Fruit fly (Drosophila melanogaster) whole organism, embryonic: Measurements from ENCODE around the gene Cpr67Fb.

ENCODE experiments used
- Asciz ChIP-seq: fragments of 200-800 bp; sonication (Bioruptor generic); optimal IDR thresholded peaks from 2 replicates; lab custom pipeline; 2017; ENCODE audit warnings: missing biosample characterization, mild to moderate bottlenecking, missing genetic modification characterization, missing genetic modification reagents
- Bgb ChIP-seq: fragments of 200-800 bp; sonication (Bioruptor generic); IDR thresholded peaks from 2 replicates; pipeline ENCODE4 v1.3.6; 2022; ENCODE audit warnings: missing biosample characterization, missing genetic modification characterization; ENCODE audit not compliant: partially characterized antibody
- CG10209 ChIP-seq: fragments of 200-800 bp; sonication (Bioruptor generic); optimal IDR thresholded peaks from 3 replicates; lab custom pipeline; 2017; ENCODE audit warnings: missing biosample characterization, mild to moderate bottlenecking, missing genetic modification characterization, missing genetic modification reagents
- CG10654 ChIP-seq: fragments of 200-800 bp; sonication (Bioruptor generic); optimal IDR thresholded peaks from 2 replicates; lab custom pipeline; 2016; ENCODE audit warnings: missing biosample characterization, missing genetic modification characterization
- CG11695 ChIP-seq: fragments of 200-800 bp; sonication (Bioruptor generic); IDR thresholded peaks from 3 replicates; pipeline ENCODE4 v1.3.6; 2022; ENCODE audit warnings: missing biosample characterization, missing genetic modification characterization
- CG12391 ChIP-seq: fragments of 200-800 bp; sonication (Bioruptor generic); optimal IDR thresholded peaks from 3 replicates; lab custom pipeline; 2018; ENCODE audit warnings: missing biosample characterization, mild to moderate bottlenecking, missing genetic modification characterization, moderate library complexity
- CG12659 ChIP-seq: fragments of 200-800 bp; sonication (Bioruptor generic); optimal IDR thresholded peaks from 3 replicates; lab custom pipeline; 2017; ENCODE audit warnings: mild to moderate bottlenecking, missing biosample characterization, missing genetic modification reagents, missing genetic modification characterization
- CG12769 ChIP-seq: fragments of 200-800 bp; sonication (Bioruptor generic); optimal IDR thresholded peaks from 2 replicates; lab custom pipeline; 2019; ENCODE audit warnings: missing biosample characterization, mild to moderate bottlenecking, missing genetic modification characterization, moderate library complexity
- CG15011 ChIP-seq: fragments of 200-800 bp; sonication (Bioruptor generic); optimal IDR thresholded peaks from 3 replicates; lab custom pipeline; 2018; ENCODE audit warnings: missing biosample characterization, mild to moderate bottlenecking, missing genetic modification characterization
- CG15269 ChIP-seq: fragments of 200-800 bp; sonication (Bioruptor generic); optimal IDR thresholded peaks from 2 replicates; lab custom pipeline; 2018; ENCODE audit warnings: missing biosample characterization, mild to moderate bottlenecking, missing genetic modification characterization, moderate library complexity
- CG1602 ChIP-seq: fragments of 200-800 bp; sonication (Bioruptor generic); optimal IDR thresholded peaks from 3 replicates; lab custom pipeline; 2016; ENCODE audit warnings: missing biosample characterization, missing genetic modification characterization
- CG1603 ChIP-seq: fragments of 200-800 bp; sonication (Bioruptor generic); optimal IDR thresholded peaks from 2 replicates; lab custom pipeline; 2019; ENCODE audit warnings: missing biosample characterization, mild to moderate bottlenecking, missing genetic modification characterization, moderate library complexity
- CG1647 ChIP-seq: fragments of 200-800 bp; sonication (Bioruptor generic); optimal IDR thresholded peaks from 3 replicates; lab custom pipeline; 2016; ENCODE audit warnings: missing biosample characterization, missing genetic modification characterization
- CG17359 ChIP-seq: fragments of 200-800 bp; sonication (Bioruptor generic); optimal IDR thresholded peaks from 3 replicates; lab custom pipeline; 2018; ENCODE audit warnings: missing biosample characterization, mild to moderate bottlenecking, missing genetic modification characterization, moderate library complexity
- CG17802 ChIP-seq: fragments of 200-800 bp; sonication (Bioruptor generic); optimal IDR thresholded peaks from 2 replicates; lab custom pipeline; 2018; ENCODE audit warnings: missing biosample characterization, mild to moderate bottlenecking, missing genetic modification characterization, moderate library complexity
- CG1832 ChIP-seq: fragments of 200-800 bp; sonication (Bioruptor generic); optimal IDR thresholded peaks from 2 replicates; lab custom pipeline; 2017; ENCODE audit warnings: missing biosample characterization, mild to moderate bottlenecking, missing genetic modification characterization, inconsistent platforms
- CG2116 ChIP-seq: fragments of 200-800 bp; sonication (Bioruptor generic); optimal IDR thresholded peaks from 3 replicates; lab custom pipeline; 2018; ENCODE audit warnings: missing biosample characterization, mild to moderate bottlenecking, missing genetic modification characterization
- CG2120 ChIP-seq: fragments of 200-800 bp; sonication (Bioruptor generic); optimal IDR thresholded peaks from 3 replicates; lab custom pipeline; 2016; ENCODE audit warnings: missing biosample characterization, missing genetic modification characterization
- CG2199 ChIP-seq: fragments of 200-800 bp; sonication (Bioruptor generic); IDR thresholded peaks from 3 replicates; pipeline ENCODE4 v1.3.6; 2022; ENCODE audit warnings: missing biosample characterization, missing genetic modification characterization
- CG2202 ChIP-seq: fragments of 200-800 bp; sonication (Bioruptor generic); optimal IDR thresholded peaks from 2 replicates; lab custom pipeline; 2018; ENCODE audit warnings: missing biosample characterization, mild to moderate bottlenecking, missing genetic modification characterization
- CG33557 ChIP-seq: fragments of 200-800 bp; sonication (Bioruptor generic); optimal IDR thresholded peaks from 2 replicates; lab custom pipeline; 2019; ENCODE audit warnings: missing biosample characterization, mild to moderate bottlenecking, missing genetic modification characterization, moderate library complexity
- CG4730 ChIP-seq: fragments of 200-800 bp; sonication (Bioruptor generic); IDR thresholded peaks from 2 replicates; pipeline ENCODE4 v1.3.6; 2022; ENCODE audit warnings: missing biosample characterization, missing genetic modification characterization
- CG7839 ChIP-seq: fragments of 200-800 bp; sonication (Bioruptor generic); optimal IDR thresholded peaks from 3 replicates; lab custom pipeline; 2018; ENCODE audit warnings: missing biosample characterization, mild to moderate bottlenecking, missing genetic modification characterization, moderate library complexity
- CG8089 ChIP-seq: fragments of 200-800 bp; sonication (Bioruptor generic); optimal IDR thresholded peaks from 3 replicates; lab custom pipeline; 2016; ENCODE audit warnings: missing biosample characterization, missing genetic modification characterization
- D19A ChIP-seq: fragments of 200-800 bp; optimal IDR thresholded peaks from 3 replicates; lab custom pipeline; 2019; ENCODE audit warnings: missing biosample characterization, mild to moderate bottlenecking, missing genetic modification characterization, moderate library complexity
- Drgx ChIP-seq: fragments of 200-800 bp; sonication (Bioruptor generic); IDR thresholded peaks from 2 replicates; pipeline ENCODE4 v1.3.6; 2022; ENCODE audit warnings: missing biosample characterization, missing genetic modification characterization
- E2f2 ChIP-seq: fragments of 200-800 bp; sonication (Bioruptor generic); IDR thresholded peaks from 2 replicates; pipeline ENCODE4 v1.3.6; 2022; ENCODE audit warnings: missing biosample characterization, missing genetic modification characterization
- Ets97D ChIP-seq: fragments of 200-800 bp; sonication (Bioruptor generic); optimal IDR thresholded peaks from 3 replicates; lab custom pipeline; 2016; ENCODE audit warnings: missing biosample characterization, missing genetic modification characterization
- Fer2 ChIP-seq: fragments of 200-800 bp; sonication (Bioruptor generic); optimal IDR thresholded peaks from 2 replicates; lab custom pipeline; 2018; ENCODE audit warnings: missing biosample characterization, mild to moderate bottlenecking, missing genetic modification characterization, moderate library complexity
- H2.0 ChIP-seq: fragments of 200-800 bp; sonication (Bioruptor generic); IDR thresholded peaks from 2 replicates; pipeline ENCODE4 v1.3.6; 2022; ENCODE audit warnings: missing biosample characterization, missing genetic modification characterization
- Hsf ChIP-seq: fragments of 200-800 bp; sonication (Bioruptor generic); optimal IDR thresholded peaks from 3 replicates; lab custom pipeline; 2016; ENCODE audit warnings: missing biosample characterization, missing genetic modification characterization
- Myb ChIP-seq: fragments of 200-800 bp; sonication (Bioruptor generic); optimal IDR thresholded peaks from 2 replicates; lab custom pipeline; 2016; ENCODE audit warnings: missing biosample characterization, missing genetic modification characterization
- NK7.1 ChIP-seq: fragments of 200-800 bp; sonication (Bioruptor generic); optimal IDR thresholded peaks from 3 replicates; lab custom pipeline; 2016; ENCODE audit warnings: missing biosample characterization, missing genetic modification characterization
- Poxn ChIP-seq: fragments of 200-800 bp; sonication (Bioruptor generic); IDR thresholded peaks from 2 replicates; pipeline ENCODE4 v1.3.6; 2022; ENCODE audit warnings: missing biosample characterization, missing genetic modification characterization
- Stat92E ChIP-seq, 3 experiments: fragments of >200 bp in 2 of 3; fragments of 200-800 bp in 1 of 3; sonication (Bioruptor generic) in 1 of 3; optimal IDR thresholded peaks; 2 replicates each; lab custom pipeline; 2017 to 2019; ENCODE audit warnings: missing biosample characterization in 3 of 3, missing genetic modification characterization in 3 of 3, mild to moderate bottlenecking in 1 of 3, moderate library complexity in 1 of 3
- Usf ChIP-seq: fragments of 200-800 bp; sonication (Bioruptor generic); optimal IDR thresholded peaks from 2 replicates; lab custom pipeline; 2017; ENCODE audit warnings: missing genotype, missing biosample characterization, missing genetic modification characterization
- Xbp1 ChIP-seq: fragments of 200-800 bp; sonication (Bioruptor generic); optimal IDR thresholded peaks from 3 replicates; lab custom pipeline; 2016; ENCODE audit warnings: missing biosample characterization, mild to moderate bottlenecking, missing genetic modification characterization
- chif ChIP-seq, 2 experiments: fragments of 200-800 bp; sonication (Bioruptor generic); optimal IDR thresholded peaks; 3 replicates each; lab custom pipeline; 2016; ENCODE audit warnings: missing biosample characterization in 2 of 2, missing genetic modification characterization in 2 of 2
- gce ChIP-seq: fragments of 200-800 bp; sonication (Bioruptor generic); IDR thresholded peaks from 3 replicates; pipeline ENCODE4 v1.3.6; 2022; ENCODE audit warnings: missing biosample characterization, missing genetic modification characterization
- grn ChIP-seq: fragments of 200-800 bp; sonication (Bioruptor generic); optimal IDR thresholded peaks from 3 replicates; lab custom pipeline; 2017; ENCODE audit warnings: missing biosample characterization, missing genetic modification characterization
- gsb-n ChIP-seq: fragments of 200-800 bp; sonication (Bioruptor generic); optimal IDR thresholded peaks from 3 replicates; lab custom pipeline; 2018; ENCODE audit warnings: missing biosample characterization, mild to moderate bottlenecking, missing genetic modification characterization
- gt ChIP-seq: fragments of 200-800 bp; sonication (Bioruptor generic); IDR thresholded peaks from 2 replicates; pipeline ENCODE4 v1.3.6; 2022; ENCODE audit warnings: missing biosample characterization, missing genetic modification characterization
- lab ChIP-seq: fragments of 200-800 bp; sonication (Bioruptor generic); optimal IDR thresholded peaks from 3 replicates; lab custom pipeline; 2017; ENCODE audit warnings: missing biosample characterization, missing genetic modification characterization, mild to moderate bottlenecking, moderate library complexity, missing genetic modification reagents
- pros ChIP-seq: fragments of 200-800 bp; sonication (Bioruptor generic); optimal IDR thresholded peaks from 3 replicates; lab custom pipeline; 2019; ENCODE audit warnings: missing biosample characterization, mild to moderate bottlenecking, missing genetic modification characterization, moderate library complexity
- sd ChIP-seq: fragments of 200-800 bp; sonication (Bioruptor generic); optimal IDR thresholded peaks from 3 replicates; lab custom pipeline; 2018; ENCODE audit warnings: missing biosample characterization, mild to moderate bottlenecking, missing genetic modification characterization, moderate library complexity
- sens-2 ChIP-seq: fragments of 200-800 bp; sonication (Bioruptor generic); IDR thresholded peaks from 2 replicates; pipeline ENCODE4 v1.3.6; 2022; ENCODE audit warnings: missing biosample characterization, missing genetic modification characterization
- sqz ChIP-seq: fragments of 200-800 bp; sonication (Bioruptor generic); optimal IDR thresholded peaks from 3 replicates; lab custom pipeline; 2018; ENCODE audit warnings: missing biosample characterization, mild to moderate bottlenecking, missing genetic modification characterization
- tio ChIP-seq: fragments of 200-800 bp; sonication (Bioruptor generic); optimal IDR thresholded peaks from 2 replicates; lab custom pipeline; 2017; ENCODE audit warnings: missing biosample characterization, missing genetic modification characterization, inconsistent platforms
- trem ChIP-seq: fragments of 200-800 bp; optimal IDR thresholded peaks from 3 replicates; lab custom pipeline; 2019; ENCODE audit warnings: missing biosample characterization, mild to moderate bottlenecking, missing genetic modification characterization, moderate library complexity
- wdn ChIP-seq: fragments of 200-800 bp; sonication (Bioruptor generic); IDR thresholded peaks from 2 replicates; pipeline ENCODE4 v1.3.6; 2022; ENCODE audit warnings: missing biosample characterization, missing genetic modification characterization

The Cpr67Fb gene

DNA sequence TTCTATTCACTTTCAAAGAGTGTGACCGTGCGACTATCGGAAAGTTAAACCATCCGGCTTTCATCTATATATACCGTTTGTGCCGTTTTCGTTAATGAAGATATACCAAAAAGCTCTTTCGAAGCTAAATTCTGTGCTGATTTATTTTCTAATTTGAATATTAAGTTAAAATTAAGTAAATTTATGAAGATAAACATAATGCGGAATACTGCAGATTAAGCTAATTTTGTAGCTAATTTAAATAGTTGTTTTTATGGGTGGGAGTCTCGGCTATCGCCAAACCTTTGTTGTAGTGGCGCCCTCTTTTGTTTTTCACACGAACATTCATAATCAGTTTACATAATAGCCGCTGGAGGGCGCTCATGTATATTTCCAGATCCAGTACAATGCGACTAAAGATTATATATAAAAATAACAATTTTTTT is 5.1 kb downstream of the Cpr67Fb start, which contains the start of gene Aps (continued):
- no peak for TF ChIP-seq Poxn (GFP tag; lab: Robert Waterston, UW)
- TF ChIP-seq Hsf = peak; percentile 68
- TF ChIP-seq NK7.1 (GFP tag; lab: Kevin White, UChicago) = no peak
- no peak for TF ChIP-seq D19A
- peak; percentile 49 for TF ChIP-seq CG7839 (tag; lab: Kevin White, UChicago)
- TF ChIP-seq CG15011 = peak; percentile 1
- peak; percentile 11; the same call in 1 of the 2 replicates for TF ChIP-seq Bgb (GFP tag; lab: Robert Waterston, UW)
- peak; percentile 47; the same call in 1 of the 3 replicates for TF ChIP-seq CG2199 (GFP tag; lab: Robert Waterston, UW)
- no peak for TF ChIP-seq CG2202
- peak; percentile 45 for TF ChIP-seq gsb-n (tag; lab: Kevin White, UChicago)
- peak; percentile 55 for TF ChIP-seq CG2116 (GFP tag; lab: Kevin White, UChicago)
- TF ChIP-seq sd (tag; lab: Kevin White, UChicago) = peak; percentile 61
- no peak for TF ChIP-seq Usf (GFP tag; lab: Kevin White, UChicago)
- peak; percentile 53 for TF ChIP-seq CG4730
- TF ChIP-seq gce = no peak
- no peak for TF ChIP-seq Fer2 (tag; lab: Kevin White, UChicago)
- TF ChIP-seq E2f2 (GFP tag; lab: Robert Waterston, UW) = peak; percentile 53; the same call in 1 of the 2 replicates
- TF ChIP-seq CG33557 (GFP tag; lab: Kevin White, UChicago) = peak; percentile 2
- peak; percentile 54 for TF ChIP-seq CG2120 (GFP tag; lab: Kevin White, UChicago)
- peak in 1 of 3 experiments; percentile 63 for TF ChIP-seq Stat92E (GFP tag; optimal IDR thresholded peaks at IDR 0.05; lab: Kevin White, UChicago)
- TF ChIP-seq CG12659 (GFP tag; lab: Kevin White, UChicago) = peak; percentile 82
- no peak for TF ChIP-seq CG1832 (GFP tag; lab: Kevin White, UChicago)
- peak; percentile 5 for TF ChIP-seq CG17802
- TF ChIP-seq grn (GFP tag; lab: Kevin White, UChicago) = no peak
- TF ChIP-seq CG10209 (GFP tag; lab: Kevin White, UChicago) = peak; percentile 23
- TF ChIP-seq lab = no peak
- TF ChIP-seq CG17359 (tag; lab: Kevin White, UChicago) = peak; percentile 17
- TF ChIP-seq CG15269 (tag; lab: Kevin White, UChicago) = peak; percentile 49
- TF ChIP-seq trem (tag; lab: Kevin White, UChicago) = peak; percentile 78
- no peak for TF ChIP-seq wdn (GFP tag; lab: Robert Waterston, UW)
- peak; percentile 36; the same call in 1 of the 2 replicates for TF ChIP-seq sens-2
- no peak for TF ChIP-seq CG8089 (GFP tag; lab: Kevin White, UChicago)
- peak in 1 of 2 experiments; percentile 68 for TF ChIP-seq chif (GFP tag; optimal IDR thresholded peaks at IDR 0.05; lab: Kevin White, UChicago)
- peak; percentile 59 for TF ChIP-seq CG12391 (tag; lab: Kevin White, UChicago)
- no peak for TF ChIP-seq CG12769 (tag; lab: Kevin White, UChicago)
- peak; percentile 29; the same call in 1 of the 2 replicates for TF ChIP-seq H2.0 (GFP tag; lab: Robert Waterston, UW)
- TF ChIP-seq sqz (GFP tag; lab: Kevin White, UChicago) = no peak
- peak; percentile 31 for TF ChIP-seq Myb (GFP tag; lab: Kevin White, UChicago)
- no peak for TF ChIP-seq Drgx (GFP tag; lab: Robert Waterston, UW)
- no peak for TF ChIP-seq CG11695 (GFP tag; lab: Robert Waterston, UW)
- peak; percentile 32 for TF ChIP-seq tio (GFP tag; lab: Kevin White, UChicago)
- no peak for TF ChIP-seq gt (GFP tag; lab: Robert Waterston, UW)
- TF ChIP-seq Asciz (GFP tag; lab: Kevin White, UChicago) = no peak
- peak; percentile 19 for TF ChIP-seq CG1647 (GFP tag; lab: Kevin White, UChicago)
- peak; percentile 29 for TF ChIP-seq CG1603
- no peak for TF ChIP-seq CG10654 (GFP tag; lab: Kevin White, UChicago)
- peak; percentile 59 for TF ChIP-seq CG1602 (GFP tag; lab: Kevin White, UChicago)
- no peak for TF ChIP-seq pros (GFP tag; lab: Kevin White, UChicago)
- peak; percentile 85 for TF ChIP-seq Xbp1
- peak; percentile 67 for TF ChIP-seq Ets97D (GFP tag; lab: Kevin White, UChicago)
